Worm (Caenorhabditis elegans): ENCODE data around the gene T24H7.9.

DNA sequence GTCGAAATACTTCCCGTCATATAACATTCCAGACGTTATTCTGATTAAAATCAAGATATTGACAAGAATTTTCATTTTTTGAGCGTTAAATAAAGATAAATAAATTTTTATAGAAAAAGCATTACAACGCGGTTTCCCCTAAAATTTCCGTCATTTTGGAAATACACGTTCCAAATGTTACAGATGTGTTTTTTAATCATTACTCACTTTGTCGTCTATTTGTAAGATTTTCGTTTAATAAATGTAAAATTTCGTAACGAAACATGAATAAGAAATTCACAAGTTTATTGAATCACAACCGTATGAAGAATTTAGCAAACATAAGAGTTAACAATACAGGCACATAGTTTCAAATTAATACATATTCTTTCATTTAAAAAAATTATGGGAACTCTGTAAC is 32.4 kb downstream of the T24H7.9 start, which contains the start of gene C30B5.17:
- TF ChIP-seq aly-1 (tag; optimal IDR thresholded peaks at IDR 0.05) (no peak), flt-1 (GFP tag; IDR thresholded peaks at IDR 0.05) (no peak), hnd-1 (tag; optimal IDR thresholded peaks at IDR 0.05) (no peak), scrt-1 (GFP tag; IDR thresholded peaks at IDR 0.05) (no peak)

Data from whole organism, early embryonic.